Fruit fly (Drosophila melanogaster) whole organism, prepupa: ENCODE results near the gene CG15024.

Source experiments
- Blimp-1 ChIP-seq: fragments of 200-800 bp; sonication (Bioruptor generic); optimal IDR thresholded peaks from 3 replicates; lab custom pipeline; 2017; ENCODE audit warnings: missing biosample characterization, missing genetic modification characterization, mild to moderate bottlenecking, moderate library complexity, missing genetic modification reagents
- CG10631 ChIP-seq: fragments of 200-800 bp; sonication (Bioruptor generic); optimal IDR thresholded peaks from 2 replicates; lab custom pipeline; 2016; ENCODE audit warnings: missing biosample characterization, missing genetic modification characterization
- CG10669 ChIP-seq: fragments of 200-800 bp; sonication (Bioruptor generic); optimal IDR thresholded peaks from 3 replicates; lab custom pipeline; 2018; ENCODE audit warnings: missing biosample characterization, mild to moderate bottlenecking, missing genetic modification characterization, moderate library complexity
- CG11762 ChIP-seq: fragments of 200-800 bp; sonication (Bioruptor generic); optimal IDR thresholded peaks from 3 replicates; lab custom pipeline; 2016; ENCODE audit warnings: missing biosample characterization, missing genetic modification characterization; ENCODE audit not compliant: insufficient read depth
- CG15336 ChIP-seq: fragments of 200-800 bp; sonication (Bioruptor generic); IDR thresholded peaks from 2 replicates; pipeline ENCODE4 v1.3.6; 2022; ENCODE audit warnings: missing biosample characterization, missing genetic modification characterization
- CG3032 ChIP-seq: fragments of 200-800 bp; optimal IDR thresholded peaks from 2 replicates; lab custom pipeline; 2019; ENCODE audit warnings: missing biosample characterization, mild to moderate bottlenecking, missing genetic modification characterization, moderate library complexity
- CG31627 ChIP-seq: fragments of 200-800 bp; sonication (Bioruptor generic); optimal IDR thresholded peaks from 3 replicates; lab custom pipeline; 2016; ENCODE audit warnings: missing biosample characterization, missing genetic modification characterization
- CG32006 ChIP-seq: fragments of 200-800 bp; sonication (Bioruptor generic); optimal IDR thresholded peaks from 3 replicates; lab custom pipeline; 2017; ENCODE audit warnings: missing biosample characterization, mild to moderate bottlenecking, missing genetic modification characterization
- CG34406 ChIP-seq: fragments of 200-800 bp; sonication (Bioruptor generic); optimal IDR thresholded peaks from 3 replicates; lab custom pipeline; 2016; ENCODE audit warnings: missing biosample characterization, missing genetic modification characterization
- CG4318 ChIP-seq: fragments of 200-800 bp; sonication (Bioruptor generic); optimal IDR thresholded peaks from 3 replicates; lab custom pipeline; 2017; ENCODE audit warnings: missing biosample characterization, mild to moderate bottlenecking, missing genetic modification characterization
- CG6163 ChIP-seq: fragments of 200-800 bp; sonication (Bioruptor generic); IDR thresholded peaks from 3 replicates; pipeline ENCODE4 v1.3.6; 2022; ENCODE audit warnings: missing biosample characterization, missing genetic modification characterization
- CG6792 ChIP-seq: fragments of 200-800 bp; sonication (Bioruptor generic); optimal IDR thresholded peaks from 3 replicates; lab custom pipeline; 2016; ENCODE audit warnings: missing biosample characterization, missing genetic modification characterization
- CG6808 ChIP-seq: fragments of 200-800 bp; sonication (Bioruptor generic); optimal IDR thresholded peaks from 3 replicates; lab custom pipeline; 2017; ENCODE audit warnings: missing biosample characterization, missing genetic modification characterization, mild to moderate bottlenecking, moderate library complexity, missing genetic modification reagents
- CG8119 ChIP-seq: fragments of 200-800 bp; sonication (Bioruptor generic); IDR thresholded peaks from 3 replicates; pipeline ENCODE4 v1.3.6; 2022; ENCODE audit warnings: missing biosample characterization, missing genetic modification characterization
- CG8632 ChIP-seq: fragments of 200-800 bp; sonication (Bioruptor generic); optimal IDR thresholded peaks from 3 replicates; lab custom pipeline; 2016; ENCODE audit warnings: missing biosample characterization, missing genetic modification characterization
- Eip75B ChIP-seq: fragments of 200-800 bp; sonication (Bioruptor generic); optimal IDR thresholded peaks from 3 replicates; lab custom pipeline; 2016; ENCODE audit warnings: missing biosample characterization, missing genetic modification characterization
- Eip78C ChIP-seq: fragments of 200-800 bp; sonication (Bioruptor generic); peaks from one replicate; lab custom pipeline; 2016; ENCODE audit warnings: missing biosample characterization, missing genetic modification characterization
- Ets21C ChIP-seq: fragments of 200-800 bp; sonication (Bioruptor generic); optimal IDR thresholded peaks from 3 replicates; lab custom pipeline; 2016; ENCODE audit warnings: missing biosample characterization, missing genetic modification characterization
- Ets96B ChIP-seq: fragments of 200-800 bp; optimal IDR thresholded peaks from 2 replicates; lab custom pipeline; 2019; ENCODE audit warnings: missing biosample characterization, mild to moderate bottlenecking, missing genetic modification characterization, moderate library complexity
- Gug ChIP-seq: fragments of 200-800 bp; sonication (Bioruptor generic); IDR thresholded peaks from 2 replicates; pipeline ENCODE4 v1.3.6; 2022; ENCODE audit warnings: missing biosample characterization, missing genetic modification characterization
- Hr38 ChIP-seq: sonication (Bioruptor generic); optimal IDR thresholded peaks from 2 replicates; lab custom pipeline; 2016; ENCODE audit warnings: missing biosample characterization, missing genetic modification characterization
- Hr4 ChIP-seq: fragments of 200-800 bp; sonication (Bioruptor generic); optimal IDR thresholded peaks from 3 replicates; lab custom pipeline; 2016; ENCODE audit warnings: missing biosample characterization, missing genetic modification characterization
- Met ChIP-seq: fragments of 200-800 bp; sonication (Bioruptor generic); optimal IDR thresholded peaks from 3 replicates; lab custom pipeline; 2016; ENCODE audit warnings: missing biosample characterization, missing genetic modification characterization
- OdsH ChIP-seq: fragments of 200-800 bp; sonication (Bioruptor generic); optimal IDR thresholded peaks from 3 replicates; lab custom pipeline; 2016; ENCODE audit warnings: missing biosample characterization, missing genetic modification characterization
- Smox ChIP-seq: fragments of 200-800 bp; sonication (Bioruptor generic); optimal IDR thresholded peaks from 3 replicates; lab custom pipeline; 2016; ENCODE audit warnings: missing biosample characterization, missing genetic modification characterization
- Sox15 ChIP-seq: fragments of 200-800 bp; sonication (Bioruptor generic); optimal IDR thresholded peaks from 3 replicates; lab custom pipeline; 2016; ENCODE audit warnings: missing biosample characterization, missing genetic modification characterization
- achi ChIP-seq: fragments of 200-800 bp; sonication (Bioruptor generic); optimal IDR thresholded peaks from 3 replicates; lab custom pipeline; 2016; ENCODE audit warnings: missing biosample characterization, missing genetic modification characterization
- acj6 ChIP-seq: fragments of 200-800 bp; sonication (Bioruptor generic); optimal IDR thresholded peaks from 3 replicates; lab custom pipeline; 2016; ENCODE audit warnings: missing biosample characterization, missing genetic modification characterization
- dac ChIP-seq: fragments of 200-800 bp; sonication (Bioruptor generic); optimal IDR thresholded peaks from 2 replicates; lab custom pipeline; 2017; ENCODE audit warnings: missing biosample characterization, mild to moderate bottlenecking, missing genetic modification characterization
- dsx ChIP-seq: fragments of 200-800 bp; optimal IDR thresholded peaks from 3 replicates; lab custom pipeline; 2019; ENCODE audit warnings: missing biosample characterization, mild to moderate bottlenecking, missing genetic modification characterization, moderate library complexity; ENCODE audit not compliant: poor library complexity, severe bottlenecking
- eg ChIP-seq: fragments of 200-800 bp; sonication (Bioruptor generic); IDR thresholded peaks from 3 replicates; pipeline ENCODE4 v1.3.6; 2022; ENCODE audit warnings: missing biosample characterization, missing genetic modification characterization
- esn ChIP-seq: fragments of 200-800 bp; sonication (Bioruptor generic); optimal IDR thresholded peaks from 2 replicates; lab custom pipeline; 2016; ENCODE audit warnings: missing biosample characterization, mild to moderate bottlenecking, missing genetic modification characterization, moderate library complexity
- lz ChIP-seq: fragments of 200-800 bp; sonication (Bioruptor generic); optimal IDR thresholded peaks from 3 replicates; lab custom pipeline; 2016; ENCODE audit warnings: missing biosample characterization, missing genetic modification characterization
- net ChIP-seq: fragments of 200-800 bp; sonication (Bioruptor generic); optimal IDR thresholded peaks from 3 replicates; lab custom pipeline; 2016; ENCODE audit warnings: missing biosample characterization, missing genetic modification characterization
- pdm3 ChIP-seq: fragments of 200-800 bp; sonication (Bioruptor generic); optimal IDR thresholded peaks from 3 replicates; lab custom pipeline; 2016; ENCODE audit warnings: missing biosample characterization, missing genetic modification characterization
- salr ChIP-seq, 2 experiments: fragments of 200-800 bp; sonication (Bioruptor generic); optimal IDR thresholded peaks; 3 replicates each; lab custom pipeline; 2016 to 2018; ENCODE audit warnings: missing biosample characterization in 2 of 2, missing genetic modification characterization in 2 of 2, mild to moderate bottlenecking in 1 of 2
- ss ChIP-seq, 2 experiments: fragments of 200-800 bp; sonication (Bioruptor generic); optimal IDR thresholded peaks; 2 replicates in 1 of 2; 3 replicates in 1 of 2; lab custom pipeline; 2017 to 2018; ENCODE audit warnings: mild to moderate bottlenecking in 2 of 2, missing biosample characterization in 2 of 2, missing genetic modification characterization in 2 of 2, moderate library complexity in 1 of 2
- svp ChIP-seq: fragments of 200-800 bp; sonication (Bioruptor generic); peaks from one replicate; lab custom pipeline; 2016; ENCODE audit warnings: missing biosample characterization, missing genetic modification characterization
- topi ChIP-seq: fragments of 200-800 bp; sonication (Bioruptor generic); optimal IDR thresholded peaks from 3 replicates; lab custom pipeline; 2016; ENCODE audit warnings: missing biosample characterization, missing genetic modification characterization
- vri ChIP-seq: fragments of 200-800 bp; sonication (Bioruptor generic); optimal IDR thresholded peaks from 3 replicates; lab custom pipeline; 2016; ENCODE audit warnings: missing biosample characterization, mild to moderate bottlenecking, missing genetic modification characterization

The CG15024 gene

dm6 chr3L:4463773-4464301 is at the start of gene CG15024:
TSS of gene CG15024 (minus strand) at chr3L:4463823.
- TF ChIP-seq lz (GFP tag; lab: Kevin White, UChicago) = no peak
- TF ChIP-seq acj6 (GFP tag; lab: Kevin White, UChicago) = no peak
- TF ChIP-seq dac (GFP tag; lab: Kevin White, UChicago) = no peak
- no peak for TF ChIP-seq Ets21C
- no peak for TF ChIP-seq CG10669 (GFP tag; lab: Kevin White, UChicago)
- no peak for TF ChIP-seq Hr4 (GFP tag; lab: Kevin White, UChicago)
- TF ChIP-seq Met (GFP tag; lab: Kevin White, UChicago) = no peak
- no peak for TF ChIP-seq CG15336 (GFP tag; lab: Robert Waterston, UW)
- no peak for TF ChIP-seq CG10631 (GFP tag; lab: Kevin White, UChicago)
- no peak for TF ChIP-seq Eip75B
- no peak for TF ChIP-seq CG6163 (GFP tag; lab: Robert Waterston, UW)
- no peak for TF ChIP-seq Hr38 (GFP tag; lab: Kevin White, UChicago)
- TF ChIP-seq vri (GFP tag; lab: Kevin White, UChicago) = no peak
- no peak for TF ChIP-seq CG8632
- no peak for TF ChIP-seq Blimp-1 (GFP tag; lab: Kevin White, UChicago)
- TF ChIP-seq eg = no peak
- TF ChIP-seq ss (GFP tag; optimal IDR thresholded peaks at IDR 0.05; lab: Kevin White, UChicago) = no peak
- TF ChIP-seq CG6792 (GFP tag; lab: Kevin White, UChicago) = no peak
- no peak for TF ChIP-seq net (GFP tag; lab: Kevin White, UChicago)

dm6 chr3L:4510317-4510716 is 46.7 kb upstream of the CG15024 start:
- TF ChIP-seq CG10631 (GFP tag; lab: Kevin White, UChicago) = no peak
- peak; percentile 21 for TF ChIP-seq Eip78C (GFP tag; lab: Kevin White, UChicago)
- TF ChIP-seq, all 60 proteins: peak for 1

- TF ChIP-seq CG11762 (GFP tag; lab: Kevin White, UChicago) = no peak
- TF ChIP-seq eg = no peak
- TF ChIP-seq CG15336 (GFP tag; lab: Robert Waterston, UW) = peak; percentile 77
- TF ChIP-seq Hr4 (GFP tag; lab: Kevin White, UChicago) = peak; percentile 66
- TF ChIP-seq CG8119 = peak; percentile 83
- peak; percentile 73 for TF ChIP-seq CG32006 (GFP tag; lab: Kevin White, UChicago)
- peak; percentile 14 for TF ChIP-seq svp (GFP tag; lab: Kevin White, UChicago)
- TF ChIP-seq achi (GFP tag; lab: Kevin White, UChicago) = peak; percentile 10
- TF ChIP-seq dsx (GFP tag; lab: Kevin White, UChicago) = no peak
- peak; percentile 61 for TF ChIP-seq CG4318
- TF ChIP-seq Eip78C (GFP tag; lab: Kevin White, UChicago) = peak; percentile 77
- no peak for TF ChIP-seq Sox15
- peak; percentile 2 for TF ChIP-seq CG8632
- TF ChIP-seq Hr38 (GFP tag; lab: Kevin White, UChicago) = no peak
- peak; percentile 10 for TF ChIP-seq net (GFP tag; lab: Kevin White, UChicago)
- TF ChIP-seq dac (GFP tag; lab: Kevin White, UChicago) = no peak
- TF ChIP-seq esn (GFP tag; lab: Kevin White, UChicago) = no peak
- TF ChIP-seq salr (GFP tag; optimal IDR thresholded peaks at IDR 0.05; lab: Kevin White, UChicago) = peak in 1 of 2 experiments; percentile 10
- no peak for TF ChIP-seq ss (GFP tag; optimal IDR thresholded peaks at IDR 0.05; lab: Kevin White, UChicago)
- TF ChIP-seq pdm3 (GFP tag; lab: Kevin White, UChicago) = no peak
- TF ChIP-seq Smox (GFP tag; lab: Kevin White, UChicago) = no peak
- peak; percentile 13 for TF ChIP-seq OdsH (GFP tag; lab: Kevin White, UChicago)
- TF ChIP-seq CG34406 (GFP tag; lab: Kevin White, UChicago) = peak; percentile 2
- TF ChIP-seq Gug (GFP tag; lab: Robert Waterston, UW) = no peak
- TF ChIP-seq Met (GFP tag; lab: Kevin White, UChicago) = no peak
- TF ChIP-seq topi = no peak
- no peak for TF ChIP-seq CG6808
- TF ChIP-seq CG31627 (GFP tag; lab: Kevin White, UChicago) = no peak
- TF ChIP-seq CG3032 (tag; lab: Kevin White, UChicago) = no peak
- no peak for TF ChIP-seq Ets96B
Observed at dm6 chr3L:4508926-4509457, 45.4 kb upstream of the CG15024 start.
